Fruit fly (Drosophila melanogaster): ENCODE measurements around the gene CG34302.
A peak's percentile ranks its signal among the peaks of the same experiment; 100 is the strongest.

Gene CG34302

DNA sequence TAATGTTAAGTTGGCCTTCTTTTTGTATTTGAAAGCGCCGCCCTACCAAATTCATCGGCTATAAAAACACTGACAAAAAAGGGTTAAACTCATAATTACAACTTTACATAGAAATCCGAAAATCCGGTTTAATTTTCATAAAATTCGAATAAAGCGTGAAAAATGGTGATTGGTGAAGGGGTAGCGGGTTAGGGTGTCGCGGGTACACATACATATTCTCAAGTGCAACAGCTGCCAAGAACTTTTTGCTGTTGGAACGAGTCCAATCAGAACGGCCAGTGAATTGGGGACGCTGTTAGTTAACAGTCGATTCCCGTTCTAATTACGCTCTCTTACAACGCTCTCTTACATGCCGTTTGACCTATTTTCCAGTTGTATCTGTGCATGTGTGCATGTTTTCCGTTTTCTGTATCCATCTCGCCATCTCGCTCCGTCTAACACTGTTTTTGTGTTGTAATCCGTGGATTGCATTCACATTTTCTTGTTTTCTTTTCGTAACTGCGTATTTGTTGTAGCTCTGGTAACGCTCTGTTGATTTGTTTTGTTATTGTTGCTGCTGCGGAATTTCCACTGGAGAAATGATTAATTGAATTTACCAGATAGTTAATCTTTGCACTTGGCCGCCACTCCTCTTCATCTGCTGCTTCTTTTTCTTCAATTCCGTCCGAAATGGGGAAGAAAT lies 48.7 kb upstream of the CG34302 start (continued):
- TF ChIP-seq CG5245 (GFP tag; optimal IDR thresholded peaks at IDR 0.05) (no peak), org-1 (GFP tag; optimal IDR thresholded peaks at IDR 0.05) (no peak), hth (optimal IDR thresholded peaks at IDR 0.05) (no peak), H2.0 (GFP tag; IDR thresholded peaks at IDR 0.05) (0 out of 2 replicates have a peak, but pooled peaks have one; percentile 21), NFAT (GFP tag; IDR thresholded peaks at IDR 0.05) (no peak), crc (GFP tag; optimal IDR thresholded peaks at IDR 0.05) (no peak), ssp (GFP tag; IDR thresholded peaks at IDR 0.05) (no peak), gce (GFP tag; IDR thresholded peaks at IDR 0.05) (no peak), CG10147 (GFP tag; optimal IDR thresholded peaks at IDR 0.05) (no peak), B-H1 (GFP tag; IDR thresholded peaks at IDR 0.05) (no peak; the same call in 2 of the 3 replicates), Ssrp (tag; optimal IDR thresholded peaks at IDR 0.05) (no peak), Ravus (GFP tag; IDR thresholded peaks at IDR 0.05) (no peak), zf30C (GFP tag; optimal IDR thresholded peaks at IDR 0.05) (no peak), ara (GFP tag; IDR thresholded peaks at IDR 0.05) (peak; percentile 11; the same call in 1 of the 2 replicates), ap (GFP tag; IDR thresholded peaks at IDR 0.05) (peak; percentile 42; the same call in 1 of the 2 replicates), Ets65A (GFP tag) (no peak), Dbx (GFP tag; IDR thresholded peaks at IDR 0.05) (no peak), CG7271 (tag; optimal IDR thresholded peaks at IDR 0.05) (no peak), CG10654 (GFP tag; optimal IDR thresholded peaks at IDR 0.05) (no peak), CG3163 (GFP tag; optimal IDR thresholded peaks at IDR 0.05) (peak; percentile 97), sd (tag; optimal IDR thresholded peaks at IDR 0.05) (peak; percentile 54), da (GFP tag; optimal IDR thresholded peaks at IDR 0.05) (no peak), CG15696 (tag; optimal IDR thresholded peaks at IDR 0.05) (peak; percentile 20), CG12219 (GFP tag; optimal IDR thresholded peaks at IDR 0.05) (no peak), HLH4C (GFP tag; IDR thresholded peaks at IDR 0.05; ENCODE audit: partially characterized antibody) (no peak), CG10274 (GFP tag; optimal IDR thresholded peaks at IDR 0.05) (no peak), otp (GFP tag; IDR thresholded peaks at IDR 0.05) (no peak), CG42726 (GFP tag; IDR thresholded peaks at IDR 0.05; ENCODE audit: partially characterized antibody) (no peak), Sox102F (GFP tag; optimal IDR thresholded peaks at IDR 0.05) (peak; percentile 23), Ptx1 (GFP tag; IDR thresholded peaks at IDR 0.05) (no peak), CrebB (tag; optimal IDR thresholded peaks at IDR 0.05) (no peak), CG17802 (tag; optimal IDR thresholded peaks at IDR 0.05) (no peak), vnd (GFP tag; IDR thresholded peaks at IDR 0.05; ENCODE audit: partially characterized antibody) (no peak), E2f1 (GFP tag; IDR thresholded peaks at IDR 0.05) (0 out of 2 replicates have a peak, but pooled peaks have one; percentile 15), CG13424 (tag; optimal IDR thresholded peaks at IDR 0.05) (peak; percentile 19), bsh (GFP tag; optimal IDR thresholded peaks at IDR 0.05) (peak in 1 of 2 experiments; percentile 15), CG8089 (GFP tag; optimal IDR thresholded peaks at IDR 0.05) (no peak), CG6683 (GFP tag; optimal IDR thresholded peaks at IDR 0.05) (no peak), lola (GFP tag; optimal IDR thresholded peaks at IDR 0.05) (no peak), kah (GFP tag; optimal IDR thresholded peaks at IDR 0.05) (no peak), CG3838 (GFP tag; optimal IDR thresholded peaks at IDR 0.05) (no peak), CG16779 (GFP tag; IDR thresholded peaks at IDR 0.05) (no peak), nom (GFP tag; optimal IDR thresholded peaks at IDR 0.05) (no peak), Six4 (GFP tag; optimal IDR thresholded peaks at IDR 0.05) (no peak), maf-S (GFP tag; optimal IDR thresholded peaks at IDR 0.05) (no peak), CG8290 (GFP tag; optimal IDR thresholded peaks at IDR 0.05) (no peak), CG8290 (tag; optimal IDR thresholded peaks at IDR 0.05) (peak in 1 of 2 experiments; percentile 64), Fer3 (tag; optimal IDR thresholded peaks at IDR 0.05) (peak; percentile 28), slp2 (GFP tag; optimal IDR thresholded peaks at IDR 0.05) (no peak), dimm (GFP tag; IDR thresholded peaks at IDR 0.05) (no peak)

Data from whole organism, embryonic.